Worm (Caenorhabditis elegans) whole organism, late embryonic: ENCODE measurements around the gene nhr-97.

Source experiments
- Y22D7AL.16 ChIP-seq: sonication (generic microtip); optimal IDR thresholded peaks from 2 replicates; lab custom pipeline; 2016; ENCODE audit warnings: missing genetic modification characterization, missing compliant biosample characterization
- ama-1 ChIP-seq: fragments of 150-350 bp; optimal IDR thresholded peaks from 2 replicates; lab custom pipeline; 2014
- ceh-22 ChIP-seq: sonication (generic microtip); optimal IDR thresholded peaks from 2 replicates; lab custom pipeline; 2017; ENCODE audit warnings: missing biosample characterization, missing genetic modification characterization
- hlh-6 ChIP-seq: sonication (generic microtip); optimal IDR thresholded peaks from 2 replicates; lab custom pipeline; 2016; ENCODE audit warnings: missing genotype, missing genetic modification characterization, missing compliant biosample characterization
- lin-11 ChIP-seq: fragments of 200-800 bp; sonication (Bioruptor generic); optimal IDR thresholded peaks from 2 replicates; lab custom pipeline; 2018; ENCODE audit warnings: mild to moderate bottlenecking, missing genetic modification characterization, missing compliant biosample characterization
- nfya-1 ChIP-seq: sonication (generic microtip); optimal IDR thresholded peaks from 2 replicates; lab custom pipeline; 2017; ENCODE audit warnings: missing genetic modification characterization, mild to moderate bottlenecking, missing compliant biosample characterization, antibody characterized with exemption, moderate library complexity

DNA sequence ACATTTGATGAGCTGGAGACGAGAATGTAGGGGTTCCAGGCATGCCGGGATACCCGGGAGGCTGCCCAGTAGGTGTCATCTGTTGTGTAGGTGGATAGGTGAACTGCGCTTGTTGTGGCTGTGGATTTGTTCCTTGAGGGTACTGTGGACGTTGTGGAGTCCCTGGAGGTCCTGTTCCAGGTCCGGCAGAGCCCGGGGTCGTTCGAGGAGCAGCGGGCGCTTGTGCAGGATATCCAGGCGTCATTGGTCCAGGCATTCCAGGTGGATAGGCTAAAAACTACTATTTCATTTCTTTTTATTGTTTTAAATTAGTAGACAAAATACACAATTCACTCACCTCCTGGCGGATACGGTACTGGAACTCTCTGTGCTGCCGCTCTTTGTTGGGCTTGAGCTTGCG, 37.8 kb downstream of the nhr-97 start:
- TF ChIP-seq Y22D7AL.16 (tag; lab: Kevin White, UChicago) (no peak), ceh-22 (no peak), hlh-6 (tag; lab: Kevin White, UChicago) (no peak), ama-1 (lab: Kevin White, UChicago) (no peak), lin-11 (tag; lab: Kevin White, UChicago) (no peak), nfya-1 (tag; lab: Kevin White, UChicago) (no peak)
